Fruit fly (Drosophila melanogaster) whole organism, wandering third instar larva: ENCODE data around the gene Mekk1.

Source experiments
- Abd-B ChIP-seq: fragments of >200 bp; optimal IDR thresholded peaks from 2 replicates; lab custom pipeline; 2017; ENCODE audit warnings: missing biosample characterization, missing genetic modification characterization
- CG32264 ChIP-seq: fragments of 200-800 bp; sonication (Bioruptor generic); optimal IDR thresholded peaks from 2 replicates; lab custom pipeline; 2016; ENCODE audit warnings: missing biosample characterization, missing genetic modification characterization
- CG9705 ChIP-seq: fragments of 200-800 bp; sonication (Bioruptor generic); optimal IDR thresholded peaks from 2 replicates; lab custom pipeline; 2018; ENCODE audit warnings: missing biosample characterization, mild to moderate bottlenecking, missing genetic modification characterization
- CrebA ChIP-seq: fragments of 200-800 bp; sonication (Bioruptor generic); optimal IDR thresholded peaks from 2 replicates; lab custom pipeline; 2016; ENCODE audit warnings: missing biosample characterization, mild to moderate bottlenecking, missing genetic modification characterization, borderline replicate concordance
- Dfd ChIP-seq: fragments of >200 bp; optimal IDR thresholded peaks from 2 replicates; lab custom pipeline; 2017; ENCODE audit warnings: missing biosample characterization, missing genetic modification characterization
- Dif ChIP-seq: fragments of 200-275, 200-300 bp; sonication (Bioruptor generic); optimal IDR thresholded peaks from 2 replicates; lab custom pipeline; 2018; ENCODE audit warnings: missing biosample characterization, missing genetic modification characterization; ENCODE audit not compliant: partially characterized antibody
- GATAd ChIP-seq: sonication (Bioruptor generic); optimal IDR thresholded peaks from 2 replicates; lab custom pipeline; 2016; ENCODE audit warnings: missing biosample characterization, missing genetic modification characterization
- HLH106 ChIP-seq: fragments of 200-800 bp; optimal IDR thresholded peaks from 3 replicates; lab custom pipeline; 2019; ENCODE audit warnings: missing biosample characterization, mild to moderate bottlenecking, missing genetic modification characterization, moderate library complexity
- Hnf4 ChIP-seq: fragments of 200-800 bp; sonication (Bioruptor generic); optimal IDR thresholded peaks from 2 replicates; lab custom pipeline; 2016; ENCODE audit warnings: missing biosample characterization, mild to moderate bottlenecking, missing genetic modification characterization
- Hr78 ChIP-seq: fragments of >200 bp; optimal IDR thresholded peaks from 2 replicates; lab custom pipeline; 2017; ENCODE audit warnings: missing biosample characterization, missing genetic modification characterization
- Hr83 ChIP-seq: fragments of 200-300 bp; sonication (Bioruptor generic); optimal IDR thresholded peaks from 2 replicates; lab custom pipeline; 2016; ENCODE audit warnings: missing biosample characterization, mild to moderate bottlenecking, missing genetic modification characterization, moderate library complexity; ENCODE audit not compliant: poor library complexity, severe bottlenecking
- Jra ChIP-seq: sonication (Bioruptor generic); optimal IDR thresholded peaks from 2 replicates; lab custom pipeline; 2016; ENCODE audit warnings: missing biosample characterization, missing genetic modification characterization
- Mio ChIP-seq: sonication (Bioruptor generic); optimal IDR thresholded peaks from 2 replicates; lab custom pipeline; 2016; ENCODE audit warnings: missing biosample characterization, missing genetic modification characterization
- Myc ChIP-seq: fragments of >200 bp; optimal IDR thresholded peaks from 2 replicates; lab custom pipeline; 2017
- N ChIP-seq: fragments of >200 bp; optimal IDR thresholded peaks from 2 replicates; lab custom pipeline; 2018; ENCODE audit warnings: missing biosample characterization, missing external identifiers, missing genetic modification characterization
- OdsH ChIP-seq: fragments of 200-800 bp; sonication (Bioruptor generic); optimal IDR thresholded peaks from 2 replicates; lab custom pipeline; 2016; ENCODE audit warnings: missing biosample characterization, mild to moderate bottlenecking, missing genetic modification characterization
- Rel ChIP-seq, 2 experiments: fragments of 200-800 bp; sonication (Bioruptor generic) in 1 of 2; optimal IDR thresholded peaks; 2 replicates in 1 of 2; 3 replicates in 1 of 2; lab custom pipeline; 2016 to 2019; ENCODE audit warnings: mild to moderate bottlenecking in 2 of 2, missing biosample characterization in 2 of 2, missing genetic modification characterization in 2 of 2, moderate library complexity in 1 of 2
- Sp1 ChIP-seq: fragments of 200-800 bp; sonication (Bioruptor generic); optimal IDR thresholded peaks from 3 replicates; lab custom pipeline; 2019; ENCODE audit warnings: missing biosample characterization, mild to moderate bottlenecking, missing genetic modification characterization, moderate library complexity
- Vsx2 ChIP-seq: fragments of 200-300, 225-300 bp; sonication (Bioruptor generic); optimal IDR thresholded peaks from 2 replicates; lab custom pipeline; 2018; ENCODE audit warnings: missing biosample characterization, missing genetic modification characterization; ENCODE audit not compliant: partially characterized antibody
- br ChIP-seq: fragments of 200-800 bp; sonication (Bioruptor generic); optimal IDR thresholded peaks from 2 replicates; lab custom pipeline; 2016; ENCODE audit warnings: missing biosample characterization, missing genetic modification characterization
- brk ChIP-seq: fragments of 200-800 bp; sonication (Bioruptor generic); optimal IDR thresholded peaks from 2 replicates; lab custom pipeline; 2016; ENCODE audit warnings: missing biosample characterization, mild to moderate bottlenecking, missing genetic modification characterization
- dl ChIP-seq, 2 experiments: fragments of 175-275, 200-275 bp in 1 of 2; fragments of 200-275 bp in 1 of 2; sonication (Bioruptor generic); optimal IDR thresholded peaks; lab custom pipeline; 2018; ENCODE audit warnings: mild to moderate bottlenecking in 2 of 2, missing biosample characterization in 2 of 2, missing genetic modification characterization in 2 of 2, moderate library complexity in 2 of 2; ENCODE audit not compliant: partially characterized antibody in 2 of 2, insufficient read depth in 1 of 2
- dmrt93B ChIP-seq: fragments of 200-800 bp; sonication (Bioruptor generic); optimal IDR thresholded peaks from 2 replicates; lab custom pipeline; 2018; ENCODE audit warnings: missing biosample characterization, mild to moderate bottlenecking, missing genetic modification characterization
- dsf ChIP-seq: sonication (Bioruptor generic); optimal IDR thresholded peaks from 2 replicates; lab custom pipeline; 2016; ENCODE audit warnings: missing biosample characterization, missing genetic modification characterization, borderline replicate concordance
- ey ChIP-seq: fragments of 200-800 bp; sonication (Bioruptor generic); optimal IDR thresholded peaks from 2 replicates; lab custom pipeline; 2016; ENCODE audit warnings: missing biosample characterization, missing genetic modification characterization
- foxo ChIP-seq, 2 experiments: fragments of 200-800 bp; sonication (Bioruptor generic); optimal IDR thresholded peaks; 2 replicates in 1 of 2; 3 replicates in 1 of 2; lab custom pipeline; 2016 to 2017; ENCODE audit warnings: missing biosample characterization in 2 of 2, missing genetic modification characterization in 2 of 2
- fru ChIP-seq: fragments of 200-800 bp; sonication (Bioruptor generic); optimal IDR thresholded peaks from 3 replicates; lab custom pipeline; 2016; ENCODE audit warnings: missing biosample characterization, mild to moderate bottlenecking, missing genetic modification characterization
- h ChIP-seq: fragments of 200-800 bp; sonication (Bioruptor generic); optimal IDR thresholded peaks from 3 replicates; lab custom pipeline; 2016; ENCODE audit warnings: missing biosample characterization, mild to moderate bottlenecking, missing genetic modification characterization
- jim ChIP-seq: fragments of 175-275, 200-325 bp; sonication (Bioruptor generic); optimal IDR thresholded peaks from 2 replicates; lab custom pipeline; 2016; ENCODE audit warnings: missing biosample characterization, mild to moderate bottlenecking, missing genetic modification characterization
- lola ChIP-seq: fragments of >200 bp; optimal IDR thresholded peaks from 2 replicates; lab custom pipeline; 2017; ENCODE audit warnings: missing biosample characterization, missing genetic modification characterization
- pan ChIP-seq: fragments of >200 bp; optimal IDR thresholded peaks from 2 replicates; lab custom pipeline; 2017
- psq ChIP-seq: fragments of 200-800 bp; sonication (Bioruptor generic); optimal IDR thresholded peaks from 3 replicates; lab custom pipeline; 2017; ENCODE audit warnings: missing biosample characterization, mild to moderate bottlenecking, missing genetic modification characterization, moderate library complexity
- rgr ChIP-seq: fragments of 200-800 bp; sonication (Bioruptor generic); optimal IDR thresholded peaks from 3 replicates; lab custom pipeline; 2016; ENCODE audit warnings: missing biosample characterization, mild to moderate bottlenecking, missing genetic modification characterization
- sage ChIP-seq: fragments of 200-800 bp; sonication (Bioruptor generic); optimal IDR thresholded peaks from 2 replicates; lab custom pipeline; 2016; ENCODE audit warnings: missing biosample characterization, mild to moderate bottlenecking, missing genetic modification characterization
- sv ChIP-seq: fragments of 200-800 bp; sonication (Bioruptor generic); optimal IDR thresholded peaks from 3 replicates; lab custom pipeline; 2016; ENCODE audit warnings: missing biosample characterization, missing genetic modification characterization
- tai ChIP-seq: sonication (Bioruptor generic); optimal IDR thresholded peaks from 2 replicates; lab custom pipeline; 2016; ENCODE audit warnings: missing biosample characterization, missing genetic modification characterization
- usp ChIP-seq: fragments of >200 bp; optimal IDR thresholded peaks from 2 replicates; lab custom pipeline; 2017; ENCODE audit warnings: missing biosample characterization, missing genetic modification characterization
- woc ChIP-seq: sonication (Bioruptor generic); optimal IDR thresholded peaks from 2 replicates; lab custom pipeline; 2016; ENCODE audit warnings: missing biosample characterization, mild to moderate bottlenecking, missing genetic modification characterization

The Mekk1 gene

DNA sequence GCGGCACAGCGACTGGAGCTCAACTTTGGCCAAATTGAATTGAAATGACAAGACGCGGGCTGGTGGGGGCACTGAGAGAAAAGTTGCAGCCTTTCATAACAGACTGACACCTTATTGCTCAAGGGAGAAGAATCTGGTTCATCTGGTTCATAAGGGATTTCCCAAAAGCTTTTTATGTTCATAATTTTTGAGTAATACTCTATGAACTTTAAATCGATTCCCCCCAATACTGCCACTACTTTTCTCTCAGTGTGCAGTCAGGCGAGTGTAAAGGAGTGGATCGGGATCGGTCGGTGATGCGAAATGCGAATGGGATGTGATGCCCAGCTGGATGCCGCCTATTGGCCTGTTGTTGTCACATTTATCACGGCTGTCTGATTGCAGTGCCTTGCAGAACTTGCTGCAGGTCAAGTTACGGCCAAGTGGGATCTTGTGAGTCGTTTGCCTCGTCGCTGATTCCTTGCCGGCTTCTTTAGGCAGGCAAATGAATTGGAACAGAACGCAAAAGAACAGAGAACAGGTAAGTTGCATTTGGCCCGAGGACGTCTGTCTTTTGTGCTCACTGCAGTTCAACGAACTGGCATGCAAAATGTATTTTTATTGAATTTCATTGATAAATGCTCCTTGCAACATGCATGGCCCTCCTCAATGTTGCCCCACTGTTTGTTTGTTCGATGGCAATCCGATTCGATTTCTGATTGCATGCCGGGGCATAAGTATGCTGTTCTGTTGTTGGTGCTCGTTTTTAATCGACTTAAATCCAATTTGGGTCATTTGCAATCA lies 45.2 kb upstream of the Mekk1 start:
- peak; percentile 82 for TF ChIP-seq HLH106 (tag; lab: Kevin White, UChicago)
- peak; percentile 61 for TF ChIP-seq brk (GFP tag; lab: Kevin White, UChicago)
- TF ChIP-seq CG32264 (GFP tag; lab: Kevin White, UChicago): no peak
- peak; percentile 89 for TF ChIP-seq OdsH (GFP tag; lab: Kevin White, UChicago)
- no peak for TF ChIP-seq GATAd
- TF ChIP-seq CG9705 (GFP tag; lab: Kevin White, UChicago): peak; percentile 45
- peak; percentile 85 for TF ChIP-seq h (GFP tag; lab: Kevin White, UChicago)
- no peak for TF ChIP-seq Abd-B (GFP tag; lab: Kevin White, UChicago)
- no peak for TF ChIP-seq lola (GFP tag; lab: Kevin White, UChicago)
- peak; percentile 81 for TF ChIP-seq Sp1
- no peak for TF ChIP-seq Dif
- TF ChIP-seq pan: no peak
- no peak for TF ChIP-seq Hr83
- peak; percentile 63 for TF ChIP-seq sage (GFP tag; lab: Kevin White, UChicago)
- no peak for TF ChIP-seq jim (GFP tag; lab: Kevin White, UChicago)
- no peak for TF ChIP-seq Myc (lab: Kevin White, UChicago)
- TF ChIP-seq dmrt93B (GFP tag; lab: Kevin White, UChicago): peak; percentile 71
- no peak for TF ChIP-seq CrebA (GFP tag; lab: Kevin White, UChicago)
- peak; percentile 90 for TF ChIP-seq br
- peak; percentile 6 for TF ChIP-seq Rel (GFP tag; optimal IDR thresholded peaks at IDR 0.05; lab: Kevin White, UChicago)
- peak; percentile 21 for TF ChIP-seq Rel (tag; optimal IDR thresholded peaks at IDR 0.05; lab: Kevin White, UChicago)
- TF ChIP-seq Vsx2 (GFP tag; lab: Kevin White, UChicago): no peak
- no peak for TF ChIP-seq Hr78 (GFP tag; lab: Kevin White, UChicago)
- TF ChIP-seq Hnf4: peak; percentile 91
- TF ChIP-seq N (GFP tag; lab: Kevin White, UChicago): no peak
- TF ChIP-seq psq (GFP tag; lab: Kevin White, UChicago): peak; percentile 84
- TF ChIP-seq woc (GFP tag; lab: Kevin White, UChicago): peak; percentile 78
- TF ChIP-seq dsf (GFP tag; lab: Kevin White, UChicago): no peak
- no peak for TF ChIP-seq Dfd (GFP tag; lab: Kevin White, UChicago)
- TF ChIP-seq fru (GFP tag; lab: Kevin White, UChicago): peak; percentile 91
- peak in 1 of 2 experiments; percentile 86 for TF ChIP-seq foxo (GFP tag; optimal IDR thresholded peaks at IDR 0.05; lab: Kevin White, UChicago)
- peak; percentile 93 for TF ChIP-seq ey (GFP tag; lab: Kevin White, UChicago)
- no peak for TF ChIP-seq sv
- TF ChIP-seq usp (GFP tag; lab: Kevin White, UChicago): no peak
- no peak for TF ChIP-seq dl (GFP tag; optimal IDR thresholded peaks at IDR 0.05; lab: Kevin White, UChicago; ENCODE audit: insufficient read depth in 1 of 2, partially characterized antibody in 2 of 2)
- TF ChIP-seq Jra (GFP tag; lab: Kevin White, UChicago): peak; percentile 82
- TF ChIP-seq tai (GFP tag; lab: Kevin White, UChicago): peak; percentile 81
- TF ChIP-seq rgr (GFP tag; lab: Kevin White, UChicago): peak; percentile 86
- no peak for TF ChIP-seq Mio (GFP tag; lab: Kevin White, UChicago)

DNA sequence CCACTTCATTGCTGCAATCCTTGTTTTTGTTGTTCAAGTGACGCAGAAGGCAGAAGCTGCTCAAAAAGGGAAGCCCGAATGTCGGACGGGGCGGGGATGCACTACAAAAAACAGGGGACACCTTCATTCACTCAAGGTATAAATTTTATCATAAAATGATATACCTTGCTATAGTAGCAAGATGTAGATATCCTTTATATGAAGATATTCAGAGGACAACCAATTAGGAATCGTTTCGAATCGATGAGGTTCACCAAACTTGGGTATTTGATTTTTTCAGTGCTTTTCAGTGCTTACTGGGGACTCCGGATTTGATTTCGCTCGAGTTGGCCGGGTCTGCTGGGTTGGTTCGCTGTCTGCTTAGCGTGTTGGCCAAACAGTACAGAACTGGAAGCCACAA lies 43.8 kb upstream of the Mekk1 start:
- TF ChIP-seq ey (GFP tag; lab: Kevin White, UChicago): peak; percentile 16
- TF ChIP-seq Mio (GFP tag; lab: Kevin White, UChicago): no peak
- TF ChIP-seq Rel (GFP tag; optimal IDR thresholded peaks at IDR 0.05; lab: Kevin White, UChicago): no peak
- no peak for TF ChIP-seq Rel (tag; optimal IDR thresholded peaks at IDR 0.05; lab: Kevin White, UChicago)
- TF ChIP-seq HLH106 (tag; lab: Kevin White, UChicago): peak; percentile 26
- no peak for TF ChIP-seq Vsx2 (GFP tag; lab: Kevin White, UChicago)
- peak; percentile 33 for TF ChIP-seq br
- TF ChIP-seq rgr (GFP tag; lab: Kevin White, UChicago): no peak
- TF ChIP-seq brk (GFP tag; lab: Kevin White, UChicago): no peak
- TF ChIP-seq fru (GFP tag; lab: Kevin White, UChicago): peak; percentile 30
- peak in 1 of 2 experiments; percentile 19 for TF ChIP-seq foxo (GFP tag; optimal IDR thresholded peaks at IDR 0.05; lab: Kevin White, UChicago)
- peak; percentile 15 for TF ChIP-seq OdsH (GFP tag; lab: Kevin White, UChicago)
- peak; percentile 25 for TF ChIP-seq Sp1
- TF ChIP-seq dsf (GFP tag; lab: Kevin White, UChicago): no peak
- no peak for TF ChIP-seq pan
- peak; percentile 54 for TF ChIP-seq dmrt93B (GFP tag; lab: Kevin White, UChicago)
- TF ChIP-seq h (GFP tag; lab: Kevin White, UChicago): peak; percentile 42
- TF ChIP-seq Hnf4: no peak
